Worm (Caenorhabditis elegans): ENCODE measurements around the gene vit-2.

The vit-2 gene

DNA sequence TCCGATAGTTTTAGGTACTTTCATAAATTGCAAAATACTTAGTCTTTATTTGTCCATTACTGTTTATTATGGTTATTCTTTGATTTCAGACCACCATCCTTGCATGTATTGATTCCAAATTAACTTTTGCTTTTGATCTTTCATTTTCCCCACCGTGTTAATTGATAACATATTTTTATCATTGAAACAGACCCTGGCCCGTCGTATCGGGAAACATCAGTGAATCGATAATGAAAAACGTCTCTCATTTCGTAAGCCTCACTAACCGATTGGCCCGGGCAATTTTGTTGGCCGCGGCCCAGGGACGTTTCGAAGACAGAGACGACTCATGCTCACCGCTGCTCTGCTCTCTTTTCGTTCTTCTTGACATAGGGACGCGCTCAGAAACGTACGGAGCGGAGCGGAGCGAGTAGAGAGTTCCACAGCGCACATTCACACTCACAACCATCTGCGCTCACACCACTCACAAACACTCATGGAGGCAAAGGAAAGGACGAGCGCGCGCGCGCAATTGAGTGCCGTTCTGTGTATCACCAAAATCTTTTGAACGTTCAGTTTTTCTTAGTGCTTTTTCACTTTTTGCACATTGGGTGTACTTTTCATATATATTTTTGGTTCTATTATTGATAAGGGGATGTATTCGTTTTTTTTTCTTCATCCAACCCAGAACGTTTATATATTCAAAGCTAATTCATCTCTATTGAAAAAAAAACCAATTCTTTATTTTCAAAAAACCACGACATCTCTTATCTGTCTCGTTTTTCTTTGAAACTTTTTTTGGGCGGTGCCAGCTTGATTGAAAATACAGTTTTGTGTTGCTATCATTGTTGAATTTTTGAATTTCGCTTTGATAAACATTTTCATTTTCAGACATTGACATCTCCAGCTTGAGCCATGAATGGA lies 36.8 kb upstream of the vit-2 start, which contains the start of gene C24H10.2:
Gene C24H10.2 (plus strand): TSS at position 853 of the 903 bp plus-strand sequence.
- TF ChIP-seq Y55F3AM.14 (GFP tag; optimal IDR thresholded peaks at IDR 0.05) (peak; percentile 2), unc-62 (GFP tag; optimal IDR thresholded peaks at IDR 0.05) (no peak), lin-13 (GFP tag; optimal IDR thresholded peaks at IDR 0.05) (no peak), sem-4 (tag; optimal IDR thresholded peaks at IDR 0.05) (peak; percentile 62), nhr-12 (tag; optimal IDR thresholded peaks at IDR 0.05) (no peak), nhr-129 (tag; optimal IDR thresholded peaks at IDR 0.05) (peak; percentile 72), F13H6.1 (tag; optimal IDR thresholded peaks at IDR 0.05) (peak; percentile 69), lsy-2 (tag; optimal IDR thresholded peaks at IDR 0.05) (peak in 1 of 2 experiments; percentile 31), gmeb-1 (tag; optimal IDR thresholded peaks at IDR 0.05) (peak; percentile 41), fos-1 (tag; optimal IDR thresholded peaks at IDR 0.05) (peak; percentile 35), unc-55 (GFP tag; optimal IDR thresholded peaks at IDR 0.05) (peak; percentile 52), ztf-1 (GFP tag; conservative IDR thresholded peaks at IDR 0.05) (no peak), sma-3 (GFP tag; optimal IDR thresholded peaks at IDR 0.05) (peak; percentile 14), C34F6.9 (tag; optimal IDR thresholded peaks at IDR 0.05) (peak; percentile 6), nhr-25 (tag; optimal IDR thresholded peaks at IDR 0.05) (peak; percentile 20), sma-9 (GFP tag; optimal IDR thresholded peaks at IDR 0.05) (peak; percentile 41), sma-9 (tag; optimal IDR thresholded peaks at IDR 0.05) (no peak)

DNA sequence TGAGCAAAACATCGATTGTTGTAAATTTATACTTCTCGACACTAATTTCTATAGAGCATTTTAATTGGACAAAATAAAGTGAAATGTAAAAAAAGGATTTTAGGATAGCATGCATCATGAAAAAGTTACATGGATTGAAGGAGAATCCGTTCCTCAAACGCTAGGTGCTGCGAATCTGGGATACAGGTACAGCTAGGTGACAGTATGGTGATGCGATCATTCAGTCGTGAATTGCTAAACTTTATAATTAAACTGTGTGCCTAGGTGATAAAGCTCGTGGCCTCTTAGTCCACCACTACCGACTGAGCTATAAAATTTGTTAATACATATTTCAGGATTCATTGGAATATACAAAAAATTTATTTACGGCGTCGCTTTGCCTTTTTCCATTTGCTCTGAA lies 34.3 kb upstream of the vit-2 start:
- no peak for TF ChIP-seq skn-1 (tag; optimal IDR thresholded peaks at IDR 0.05)
- no peak for TF ChIP-seq unc-55 (GFP tag; optimal IDR thresholded peaks at IDR 0.05)
- no peak for TF ChIP-seq unc-62 (GFP tag; optimal IDR thresholded peaks at IDR 0.05)
- TF ChIP-seq lin-11 (tag; optimal IDR thresholded peaks at IDR 0.05), result no peak
- TF ChIP-seq ZK546.5 (tag; optimal IDR thresholded peaks at IDR 0.05), result no peak
- no peak for TF ChIP-seq Y55F3AM.14 (GFP tag; optimal IDR thresholded peaks at IDR 0.05)
- TF ChIP-seq lin-39 (tag; optimal IDR thresholded peaks at IDR 0.05), result no peak
- TF ChIP-seq ztf-1 (GFP tag; conservative IDR thresholded peaks at IDR 0.05), result no peak
- no peak for TF ChIP-seq sem-4 (tag; optimal IDR thresholded peaks at IDR 0.05)
- no peak for TF ChIP-seq nhr-12 (tag; optimal IDR thresholded peaks at IDR 0.05)
- TF ChIP-seq gmeb-1 (tag; optimal IDR thresholded peaks at IDR 0.05), result no peak
- no peak for TF ChIP-seq ztf-11 (tag; optimal IDR thresholded peaks at IDR 0.05)
- no peak for TF ChIP-seq elt-3 (tag; optimal IDR thresholded peaks at IDR 0.05)
- TF ChIP-seq C34F6.9 (tag; optimal IDR thresholded peaks at IDR 0.05), result no peak
- TF ChIP-seq aly-2 (tag; optimal IDR thresholded peaks at IDR 0.05), result no peak
- TF ChIP-seq fos-1 (tag; optimal IDR thresholded peaks at IDR 0.05), result no peak
- no peak for TF ChIP-seq nhr-77 (tag; optimal IDR thresholded peaks at IDR 0.05)

DNA sequence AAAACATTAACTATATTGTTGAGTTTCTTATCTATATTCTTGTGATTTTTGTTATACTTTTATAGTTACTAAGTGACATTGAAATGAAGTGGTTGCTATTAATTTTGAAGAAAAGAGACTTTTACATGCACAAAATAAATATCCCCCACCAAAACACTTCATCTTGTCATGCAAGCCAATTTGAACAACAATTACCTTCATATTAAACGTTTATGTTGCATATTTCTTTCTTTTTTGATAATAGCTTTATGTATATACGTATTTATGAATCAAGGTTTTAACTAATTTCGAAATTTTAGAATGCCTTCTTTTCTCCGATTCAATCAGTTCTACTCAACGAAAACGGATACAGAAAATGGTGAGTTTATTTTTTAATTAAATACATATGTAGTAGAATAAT lies 33.0 kb upstream of the vit-2 start, which contains the start of gene clc-7:
Gene clc-7 (plus strand): TSS at position 301 of the 400 bp plus-strand sequence.
- no peak for TF ChIP-seq nhr-25 (tag; optimal IDR thresholded peaks at IDR 0.05)
- TF ChIP-seq blmp-1 (tag; optimal IDR thresholded peaks at IDR 0.05; ENCODE audit: insufficient read depth), result no peak
- no peak for TF ChIP-seq gmeb-1 (tag; optimal IDR thresholded peaks at IDR 0.05)
- TF ChIP-seq nhr-23 (tag; optimal IDR thresholded peaks at IDR 0.05), result no peak
- TF ChIP-seq ztf-4 (tag; optimal IDR thresholded peaks at IDR 0.05), result no peak
- TF ChIP-seq skn-1 (tag; optimal IDR thresholded peaks at IDR 0.05), result no peak
- TF ChIP-seq R02D3.7 (tag; optimal IDR thresholded peaks at IDR 0.05), result no peak
- no peak for TF ChIP-seq unc-55 (GFP tag; optimal IDR thresholded peaks at IDR 0.05)
- TF ChIP-seq elt-3 (tag; optimal IDR thresholded peaks at IDR 0.05), result no peak

DNA sequence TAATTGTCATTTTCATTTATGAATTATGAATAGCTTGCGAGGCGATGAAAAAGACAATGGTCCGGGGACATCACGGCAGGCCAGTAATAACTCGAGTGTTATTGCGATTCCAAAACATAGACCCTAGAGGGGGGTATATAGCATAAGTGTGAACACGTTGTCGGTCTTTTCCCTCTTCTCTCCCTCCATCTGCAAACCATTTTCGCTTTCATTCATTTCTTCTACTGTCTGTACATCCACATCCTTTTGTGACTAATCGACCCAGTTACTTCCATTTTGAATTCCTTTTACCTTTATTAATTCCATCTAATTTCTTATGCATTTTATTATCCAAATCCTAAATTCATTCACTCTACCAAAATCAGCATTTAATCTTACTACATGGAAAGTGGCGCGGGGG lies 29.8 kb upstream of the vit-2 start:
- TF ChIP-seq mab-5 (tag; optimal IDR thresholded peaks at IDR 0.05), result no peak
- peak; percentile 73 for TF ChIP-seq blmp-1 (tag; optimal IDR thresholded peaks at IDR 0.05; ENCODE audit: insufficient read depth)

DNA sequence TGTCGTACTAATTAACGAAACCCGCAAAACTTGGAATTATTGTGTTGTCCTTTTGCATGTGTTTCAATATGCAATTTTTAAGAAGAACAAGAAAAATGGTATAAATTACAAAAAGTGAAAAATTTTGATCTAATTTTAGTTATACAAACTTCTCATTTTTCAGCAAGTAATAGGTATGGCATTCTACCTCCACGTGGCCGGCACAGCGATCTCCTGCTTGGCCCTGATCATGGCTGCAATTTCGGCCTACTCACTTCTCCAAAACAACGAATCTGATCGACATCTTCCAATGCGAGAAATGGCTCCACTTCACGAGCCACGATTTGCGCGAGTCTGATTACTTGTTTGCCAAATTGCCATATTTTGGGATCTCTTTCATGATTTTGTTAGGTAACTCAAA lies 26.9 kb upstream of the vit-2 start:
- no peak for TF ChIP-seq ama-1 (optimal IDR thresholded peaks at IDR 0.05)
- TF ChIP-seq unc-55 (GFP tag; optimal IDR thresholded peaks at IDR 0.05), result no peak
- TF ChIP-seq ceh-82 (tag; optimal IDR thresholded peaks at IDR 0.05), result no peak
- peak; percentile 19 for TF ChIP-seq nhr-25 (tag; optimal IDR thresholded peaks at IDR 0.05)
- no peak for TF ChIP-seq lin-13 (GFP tag; optimal IDR thresholded peaks at IDR 0.05)

Data from whole organism, L2 larva.